Fruit fly (Drosophila melanogaster) S2 (cell line): ENCODE results near the gene Idi.

Experiments
- CG8478 ChIP-seq: fragments of >200 bp; optimal IDR thresholded peaks from 2 replicates; lab custom pipeline; 2018
- CTCF ChIP-seq, 2 experiments: fragments of >200 bp; optimal IDR thresholded peaks; 2 replicates each; lab custom pipeline; 2018

- TF ChIP-seq CG8478: no peak
- TF ChIP-seq CTCF (optimal IDR thresholded peaks at IDR 0.05; lab: Kevin White, UChicago): no peak
Measured at dm6 chr3R:21293833-21294232, 23.9 kb downstream of the Idi start, which contains the start of gene SIFaR.
